Fruit fly (Drosophila melanogaster): ENCODE measurements around the gene CG33090.
A peak's percentile ranks its signal among the peaks of the same experiment; 100 is the strongest.

The CG33090 gene

DNA sequence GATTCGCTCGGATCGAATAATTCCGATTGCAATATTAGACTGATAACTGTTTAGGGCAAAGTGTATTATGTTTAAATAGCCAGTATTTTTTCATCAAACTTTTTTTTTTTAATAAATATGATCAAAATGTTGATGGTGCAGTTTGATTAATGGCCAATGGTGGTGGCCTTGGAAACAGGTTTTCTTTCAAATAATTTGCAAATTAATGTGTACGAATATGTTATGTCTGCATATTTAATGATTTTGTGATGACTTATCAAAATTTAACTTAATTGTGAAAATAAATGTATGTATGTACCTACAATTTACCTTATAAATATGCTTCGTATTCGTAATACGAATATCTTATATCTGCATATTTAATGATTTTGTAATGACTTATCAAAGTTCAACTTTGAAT lies 27.3 kb downstream of the CG33090 start:
- TF ChIP-seq Myc (optimal IDR thresholded peaks at IDR 0.05): no peak
- no peak for TF ChIP-seq woc (GFP tag; optimal IDR thresholded peaks at IDR 0.05)
- TF ChIP-seq tai (GFP tag; optimal IDR thresholded peaks at IDR 0.05): no peak
- TF ChIP-seq usp (GFP tag; optimal IDR thresholded peaks at IDR 0.05): no peak
- no peak for TF ChIP-seq Vsx2 (GFP tag; optimal IDR thresholded peaks at IDR 0.05; ENCODE audit: partially characterized antibody)

DNA sequence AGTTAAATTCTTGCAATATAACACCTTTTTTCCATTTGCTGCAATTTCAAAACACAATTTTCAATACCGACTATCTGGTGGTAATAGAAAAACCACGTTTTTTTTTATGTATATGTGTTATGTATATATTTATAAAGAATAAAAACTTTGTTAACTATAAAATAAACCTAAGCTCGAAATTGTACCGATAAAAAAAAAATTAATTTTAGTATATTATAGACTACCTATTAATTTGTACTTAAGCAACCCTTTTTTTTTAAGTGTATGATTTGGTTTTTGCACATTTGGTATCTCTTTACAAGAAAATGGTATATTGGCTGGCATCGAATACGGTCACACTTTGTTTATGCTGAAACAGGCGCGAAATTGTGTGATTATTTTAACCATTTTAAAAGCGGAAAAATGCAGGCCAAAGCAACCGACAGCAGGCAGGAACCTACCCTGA lies 27.8 kb downstream of the CG33090 start, which contains the start of gene spel1:
TSS of gene spel1 (plus strand) at position 334 of the 445 bp plus-strand sequence.
- no peak for TF ChIP-seq Dif (GFP tag; optimal IDR thresholded peaks at IDR 0.05; ENCODE audit: partially characterized antibody)
- no peak for TF ChIP-seq dmrt93B (GFP tag; optimal IDR thresholded peaks at IDR 0.05)
- TF ChIP-seq GATAd (GFP tag; optimal IDR thresholded peaks at IDR 0.05): no peak
- TF ChIP-seq fru (GFP tag; optimal IDR thresholded peaks at IDR 0.05): peak; percentile 50
- TF ChIP-seq brk (GFP tag; optimal IDR thresholded peaks at IDR 0.05): peak; percentile 18
- TF ChIP-seq dsf (GFP tag; optimal IDR thresholded peaks at IDR 0.05; ENCODE audit: borderline replicate concordance): no peak
- TF ChIP-seq h (GFP tag; optimal IDR thresholded peaks at IDR 0.05): peak; percentile 40
- TF ChIP-seq dl (GFP tag; optimal IDR thresholded peaks at IDR 0.05; ENCODE audit: insufficient read depth in 1 of 2, partially characterized antibody in 2 of 2): no peak
- TF ChIP-seq CG32264 (GFP tag; optimal IDR thresholded peaks at IDR 0.05): no peak
- TF ChIP-seq Myc (optimal IDR thresholded peaks at IDR 0.05): no peak
- TF ChIP-seq OdsH (GFP tag; optimal IDR thresholded peaks at IDR 0.05): peak; percentile 52
- no peak for TF ChIP-seq Rel (GFP tag; optimal IDR thresholded peaks at IDR 0.05)
- TF ChIP-seq Rel (tag; optimal IDR thresholded peaks at IDR 0.05): peak; percentile 4
- TF ChIP-seq Hr78 (GFP tag; optimal IDR thresholded peaks at IDR 0.05): no peak
- peak; percentile 28 for TF ChIP-seq woc (GFP tag; optimal IDR thresholded peaks at IDR 0.05)
- no peak for TF ChIP-seq Jra (GFP tag; optimal IDR thresholded peaks at IDR 0.05)
- TF ChIP-seq jim (GFP tag; optimal IDR thresholded peaks at IDR 0.05): no peak
- TF ChIP-seq pan (optimal IDR thresholded peaks at IDR 0.05): no peak
- peak; percentile 75 for TF ChIP-seq Sp1 (GFP tag; optimal IDR thresholded peaks at IDR 0.05)
- TF ChIP-seq sage (GFP tag; optimal IDR thresholded peaks at IDR 0.05): no peak
- peak; percentile 26 for TF ChIP-seq sv (GFP tag; optimal IDR thresholded peaks at IDR 0.05)
- peak; percentile 69 for TF ChIP-seq HLH106 (tag; optimal IDR thresholded peaks at IDR 0.05)
- TF ChIP-seq N (GFP tag; optimal IDR thresholded peaks at IDR 0.05): no peak
- TF ChIP-seq psq (GFP tag; optimal IDR thresholded peaks at IDR 0.05): peak; percentile 53
- no peak for TF ChIP-seq Dfd (GFP tag; optimal IDR thresholded peaks at IDR 0.05)
- TF ChIP-seq br (GFP tag; optimal IDR thresholded peaks at IDR 0.05): no peak
- TF ChIP-seq Vsx2 (GFP tag; optimal IDR thresholded peaks at IDR 0.05; ENCODE audit: partially characterized antibody): no peak
- no peak for TF ChIP-seq CrebA (GFP tag; optimal IDR thresholded peaks at IDR 0.05; ENCODE audit: borderline replicate concordance)
- peak in 1 of 2 experiments; percentile 68 for TF ChIP-seq foxo (GFP tag; optimal IDR thresholded peaks at IDR 0.05)
- TF ChIP-seq Hr83 (GFP tag; optimal IDR thresholded peaks at IDR 0.05; ENCODE audit: poor library complexity, severe bottlenecking): no peak
- TF ChIP-seq Abd-B (GFP tag; optimal IDR thresholded peaks at IDR 0.05): no peak
- TF ChIP-seq Mio (GFP tag; optimal IDR thresholded peaks at IDR 0.05): no peak
- no peak for TF ChIP-seq usp (GFP tag; optimal IDR thresholded peaks at IDR 0.05)
- peak; percentile 54 for TF ChIP-seq rgr (GFP tag; optimal IDR thresholded peaks at IDR 0.05)
- TF ChIP-seq lola (GFP tag; optimal IDR thresholded peaks at IDR 0.05): no peak
- peak; percentile 24 for TF ChIP-seq ey (GFP tag; optimal IDR thresholded peaks at IDR 0.05)
- TF ChIP-seq CG9705 (GFP tag; optimal IDR thresholded peaks at IDR 0.05): no peak
- TF ChIP-seq Hnf4 (GFP tag; optimal IDR thresholded peaks at IDR 0.05): peak; percentile 55
- TF ChIP-seq tai (GFP tag; optimal IDR thresholded peaks at IDR 0.05): no peak
